Fruit fly (Drosophila melanogaster): ENCODE data around the gene nmo.

dm6 chr3L:8073370-8073769, 94.5 kb downstream of the nmo start:
- no peak for TF ChIP-seq CG8478 (optimal IDR thresholded peaks at IDR 0.05)
- TF ChIP-seq CTCF (optimal IDR thresholded peaks at IDR 0.05): no peak
